Fruit fly (Drosophila melanogaster) whole organism, embryonic: ENCODE results near the gene Mco1.

Source experiments
- ATbp ChIP-seq: fragments of 200-800 bp; sonication (Bioruptor generic); optimal IDR thresholded peaks from 2 replicates; lab custom pipeline; 2017; ENCODE audit warnings: missing biosample characterization, mild to moderate bottlenecking, missing genetic modification characterization, missing genetic modification reagents
- Abd-B ChIP-seq: fragments of 200-800 bp; sonication (Bioruptor generic); optimal IDR thresholded peaks from 2 replicates; lab custom pipeline; 2018; ENCODE audit warnings: missing biosample characterization, mild to moderate bottlenecking, missing genetic modification characterization, moderate library complexity
- CG10274 ChIP-seq: fragments of 200-800 bp; sonication (Bioruptor generic); optimal IDR thresholded peaks from 3 replicates; lab custom pipeline; 2017; ENCODE audit warnings: missing biosample characterization, mild to moderate bottlenecking, missing genetic modification characterization
- CG10565 ChIP-seq: fragments of 200-800 bp; sonication (Bioruptor generic); optimal IDR thresholded peaks from 3 replicates; lab custom pipeline; 2016; ENCODE audit warnings: missing biosample characterization, mild to moderate bottlenecking, missing genetic modification characterization
- CG1602 ChIP-seq: fragments of 200-800 bp; sonication (Bioruptor generic); optimal IDR thresholded peaks from 3 replicates; lab custom pipeline; 2016; ENCODE audit warnings: missing biosample characterization, missing genetic modification characterization
- CG16779 ChIP-seq: fragments of 200-800 bp; sonication (Bioruptor generic); IDR thresholded peaks from 2 replicates; pipeline ENCODE4 v1.3.6; 2022; ENCODE audit warnings: missing biosample characterization, missing genetic modification characterization
- CG17802 ChIP-seq: fragments of 200-800 bp; sonication (Bioruptor generic); optimal IDR thresholded peaks from 2 replicates; lab custom pipeline; 2018; ENCODE audit warnings: missing biosample characterization, mild to moderate bottlenecking, missing genetic modification characterization, moderate library complexity
- CG2129 ChIP-seq: fragments of 200-800 bp; sonication (Bioruptor generic); IDR thresholded peaks from 2 replicates; pipeline ENCODE4 v1.3.6; 2022; ENCODE audit warnings: missing biosample characterization, missing genetic modification characterization; ENCODE audit not compliant: partially characterized antibody
- CG30403 ChIP-seq: fragments of 200-800 bp; sonication (Bioruptor generic); optimal IDR thresholded peaks from 3 replicates; lab custom pipeline; 2016; ENCODE audit warnings: missing biosample characterization, missing genetic modification characterization
- CG32767 ChIP-seq: fragments of 200-800 bp; sonication (Bioruptor generic); IDR thresholded peaks from 2 replicates; pipeline ENCODE4 v1.3.6; 2022; ENCODE audit warnings: missing biosample characterization, missing genetic modification characterization
- CG33557 ChIP-seq: fragments of 200-800 bp; sonication (Bioruptor generic); optimal IDR thresholded peaks from 2 replicates; lab custom pipeline; 2019; ENCODE audit warnings: missing biosample characterization, mild to moderate bottlenecking, missing genetic modification characterization, moderate library complexity
- CG4282 ChIP-seq: fragments of 200-800 bp; sonication (Bioruptor generic); optimal IDR thresholded peaks from 2 replicates; lab custom pipeline; 2016; ENCODE audit warnings: missing biosample characterization, missing genetic modification characterization
- CG4854 ChIP-seq: fragments of 200-800 bp; sonication (Bioruptor generic); optimal IDR thresholded peaks from 2 replicates; lab custom pipeline; 2016; ENCODE audit warnings: missing biosample characterization, missing genetic modification characterization, inconsistent platforms
- CG7357 ChIP-seq: fragments of 200-800 bp; sonication (Bioruptor generic); IDR thresholded peaks from 3 replicates; pipeline ENCODE4 v1.3.6; 2022; ENCODE audit warnings: missing biosample characterization, missing genetic modification characterization
- CG7987 ChIP-seq: fragments of 200-800 bp; sonication (Bioruptor generic); optimal IDR thresholded peaks from 2 replicates; lab custom pipeline; 2018; ENCODE audit warnings: missing biosample characterization, mild to moderate bottlenecking, missing genetic modification characterization, moderate library complexity
- CG8924 ChIP-seq: fragments of 200-800 bp; optimal IDR thresholded peaks from 3 replicates; lab custom pipeline; 2019; ENCODE audit warnings: missing biosample characterization, mild to moderate bottlenecking, missing genetic modification characterization, moderate library complexity
- CG9797 ChIP-seq: fragments of 200-800 bp; sonication (Bioruptor generic); optimal IDR thresholded peaks from 3 replicates; lab custom pipeline; 2018; ENCODE audit warnings: missing biosample characterization, mild to moderate bottlenecking, missing genetic modification characterization
- CG9876 ChIP-seq: fragments of 200-800 bp; sonication (Bioruptor generic); optimal IDR thresholded peaks from 2 replicates; lab custom pipeline; 2016; ENCODE audit warnings: missing biosample characterization, missing genetic modification characterization
- D19B ChIP-seq: fragments of 200-800 bp; sonication (Bioruptor generic); optimal IDR thresholded peaks from 2 replicates; lab custom pipeline; 2017; ENCODE audit warnings: missing biosample characterization, mild to moderate bottlenecking, missing genetic modification characterization
- Dfd ChIP-seq, 2 experiments: fragments of >200 bp; optimal IDR thresholded peaks; 2 replicates each; lab custom pipeline; 2017; ENCODE audit warnings: missing biosample characterization in 2 of 2, missing genetic modification characterization in 2 of 2
- Dll ChIP-seq: fragments of 200-800 bp; sonication (Bioruptor generic); IDR thresholded peaks from 4 replicates; pipeline ENCODE4 v1.3.6; 2022; ENCODE audit warnings: missing biosample characterization, missing genetic modification characterization; ENCODE audit not compliant: partially characterized antibody
- Doc3 ChIP-seq: fragments of 200-800 bp; sonication (Bioruptor generic); IDR thresholded peaks from 3 replicates; pipeline ENCODE4 v1.3.6; 2022; ENCODE audit warnings: missing biosample characterization, missing genetic modification characterization; ENCODE audit not compliant: partially characterized antibody
- E2f1 ChIP-seq: fragments of 200-800 bp; sonication (Bioruptor generic); IDR thresholded peaks from 2 replicates; pipeline ENCODE4 v1.3.6; 2022; ENCODE audit warnings: missing biosample characterization, missing genetic modification characterization
- Fer3 ChIP-seq: fragments of 200-800 bp; sonication (Bioruptor generic); optimal IDR thresholded peaks from 2 replicates; lab custom pipeline; 2018; ENCODE audit warnings: missing biosample characterization, mild to moderate bottlenecking, missing genetic modification characterization, moderate library complexity
- HHEX ChIP-seq: fragments of 200-800 bp; sonication (Bioruptor generic); optimal IDR thresholded peaks from 3 replicates; lab custom pipeline; 2017; ENCODE audit warnings: missing biosample characterization, mild to moderate bottlenecking, missing genetic modification characterization, missing genetic modification reagents
- Hand ChIP-seq: fragments of 200-800 bp; sonication (Bioruptor generic); optimal IDR thresholded peaks from 2 replicates; lab custom pipeline; 2017; ENCODE audit warnings: mild to moderate bottlenecking, missing biosample characterization, missing genetic modification reagents, missing genetic modification characterization
- Lpt ChIP-seq: fragments of >200 bp; optimal IDR thresholded peaks from 2 replicates; lab custom pipeline; 2018; ENCODE audit warnings: missing biosample characterization, missing genetic modification characterization
- Mad ChIP-seq: fragments of 200-800 bp; sonication (Bioruptor generic); optimal IDR thresholded peaks from 2 replicates; lab custom pipeline; 2016; ENCODE audit warnings: missing biosample characterization, missing genetic modification characterization
- Ssrp ChIP-seq: fragments of 200-800 bp; sonication (Bioruptor generic); optimal IDR thresholded peaks from 2 replicates; lab custom pipeline; 2018; ENCODE audit warnings: missing biosample characterization, mild to moderate bottlenecking, missing genetic modification characterization, moderate library complexity
- TFAM ChIP-seq: fragments of 200-800 bp; sonication (Bioruptor generic); optimal IDR thresholded peaks from 2 replicates; lab custom pipeline; 2017; ENCODE audit warnings: missing biosample characterization, missing genetic modification characterization, inconsistent platforms
- ase ChIP-seq: fragments of 200-800 bp; sonication (Bioruptor generic); IDR thresholded peaks from 3 replicates; pipeline ENCODE4 v1.3.6; 2022; ENCODE audit warnings: missing biosample characterization, missing genetic modification characterization
- bsh ChIP-seq, 2 experiments: fragments of 200-800 bp; sonication (Bioruptor generic); optimal IDR thresholded peaks; 2 replicates each; lab custom pipeline; 2017 to 2018; ENCODE audit warnings: mild to moderate bottlenecking in 2 of 2, missing biosample characterization in 2 of 2, missing genetic modification characterization in 2 of 2, moderate library complexity in 1 of 2
- dati ChIP-seq: fragments of 200-800 bp; sonication (Bioruptor generic); IDR thresholded peaks from 2 replicates; pipeline ENCODE4 v1.3.6; 2022; ENCODE audit warnings: missing biosample characterization, missing genetic modification characterization
- disco-r ChIP-seq: fragments of 200-800 bp; sonication (Bioruptor generic); optimal IDR thresholded peaks from 2 replicates; lab custom pipeline; 2016; ENCODE audit warnings: missing biosample characterization, missing genetic modification characterization
- esg ChIP-seq: fragments of 200-800 bp; sonication (Bioruptor generic); conservative IDR thresholded peaks from 2 replicates; pipeline ENCODE4 v1.3.6; 2022; ENCODE audit warnings: missing biosample characterization, missing genetic modification characterization
- fd64A ChIP-seq: fragments of 200-800 bp; sonication (Bioruptor generic); optimal IDR thresholded peaks from 3 replicates; lab custom pipeline; 2018; ENCODE audit warnings: missing biosample characterization, mild to moderate bottlenecking, missing genetic modification characterization
- fd96Cb ChIP-seq: fragments of 200-800 bp; sonication (Bioruptor generic); optimal IDR thresholded peaks from 2 replicates; lab custom pipeline; 2018; ENCODE audit warnings: missing biosample characterization, mild to moderate bottlenecking, missing genetic modification characterization, moderate library complexity
- gce ChIP-seq: fragments of 200-800 bp; sonication (Bioruptor generic); IDR thresholded peaks from 3 replicates; pipeline ENCODE4 v1.3.6; 2022; ENCODE audit warnings: missing biosample characterization, missing genetic modification characterization
- grn ChIP-seq: fragments of 200-800 bp; sonication (Bioruptor generic); optimal IDR thresholded peaks from 3 replicates; lab custom pipeline; 2017; ENCODE audit warnings: missing biosample characterization, missing genetic modification characterization
- jing ChIP-seq: fragments of 200-800 bp; sonication (Bioruptor generic); optimal IDR thresholded peaks from 2 replicates; lab custom pipeline; 2018; ENCODE audit warnings: missing biosample characterization, mild to moderate bottlenecking, missing genetic modification characterization
- kay ChIP-seq: fragments of 200-800 bp; sonication (Bioruptor generic); optimal IDR thresholded peaks from 2 replicates; lab custom pipeline; 2016; ENCODE audit warnings: missing biosample characterization, missing genetic modification characterization
- nerfin-2 ChIP-seq: fragments of 200-800 bp; sonication (Bioruptor generic); IDR thresholded peaks from 2 replicates; pipeline ENCODE4 v1.3.6; 2022; ENCODE audit warnings: missing biosample characterization, missing genetic modification characterization; ENCODE audit not compliant: partially characterized antibody
- nmo ChIP-seq: fragments of 200-800 bp; sonication (Bioruptor generic); optimal IDR thresholded peaks from 2 replicates; lab custom pipeline; 2018; ENCODE audit warnings: missing biosample characterization, mild to moderate bottlenecking, missing genetic modification characterization, moderate library complexity
- onecut ChIP-seq: fragments of 200-800 bp; sonication (Bioruptor generic); IDR thresholded peaks from 2 replicates; pipeline ENCODE4 v1.3.6; 2022; ENCODE audit warnings: missing biosample characterization, missing genetic modification characterization
- pros ChIP-seq: fragments of 200-800 bp; sonication (Bioruptor generic); optimal IDR thresholded peaks from 3 replicates; lab custom pipeline; 2019; ENCODE audit warnings: missing biosample characterization, mild to moderate bottlenecking, missing genetic modification characterization, moderate library complexity
- pum ChIP-seq: fragments of 200-800 bp; sonication (Bioruptor generic); optimal IDR thresholded peaks from 2 replicates; lab custom pipeline; 2016; ENCODE audit warnings: missing biosample characterization, missing genetic modification characterization
- seq ChIP-seq: fragments of 200-800 bp; sonication (Bioruptor generic); IDR thresholded peaks from 2 replicates; pipeline ENCODE4 v1.3.6; 2022; ENCODE audit warnings: missing biosample characterization, missing genetic modification characterization
- sima ChIP-seq: fragments of 200-800 bp; sonication (Bioruptor generic); optimal IDR thresholded peaks from 2 replicates; lab custom pipeline; 2016; ENCODE audit warnings: missing biosample characterization, missing genetic modification characterization
- stc ChIP-seq: fragments of 200-800 bp; sonication (Bioruptor generic); IDR thresholded peaks from 2 replicates; pipeline ENCODE4 v1.3.6; 2022; ENCODE audit warnings: missing biosample characterization, missing genetic modification characterization
- tio ChIP-seq: fragments of 200-800 bp; sonication (Bioruptor generic); optimal IDR thresholded peaks from 2 replicates; lab custom pipeline; 2017; ENCODE audit warnings: missing biosample characterization, missing genetic modification characterization, inconsistent platforms
- trem ChIP-seq: fragments of 200-800 bp; optimal IDR thresholded peaks from 3 replicates; lab custom pipeline; 2019; ENCODE audit warnings: missing biosample characterization, mild to moderate bottlenecking, missing genetic modification characterization, moderate library complexity
- twi ChIP-seq: fragments of 200-800 bp; optimal IDR thresholded peaks from 2 replicates; lab custom pipeline; 2019; ENCODE audit warnings: missing biosample characterization, mild to moderate bottlenecking, missing genetic modification characterization, moderate library complexity

Gene Mco1

DNA sequence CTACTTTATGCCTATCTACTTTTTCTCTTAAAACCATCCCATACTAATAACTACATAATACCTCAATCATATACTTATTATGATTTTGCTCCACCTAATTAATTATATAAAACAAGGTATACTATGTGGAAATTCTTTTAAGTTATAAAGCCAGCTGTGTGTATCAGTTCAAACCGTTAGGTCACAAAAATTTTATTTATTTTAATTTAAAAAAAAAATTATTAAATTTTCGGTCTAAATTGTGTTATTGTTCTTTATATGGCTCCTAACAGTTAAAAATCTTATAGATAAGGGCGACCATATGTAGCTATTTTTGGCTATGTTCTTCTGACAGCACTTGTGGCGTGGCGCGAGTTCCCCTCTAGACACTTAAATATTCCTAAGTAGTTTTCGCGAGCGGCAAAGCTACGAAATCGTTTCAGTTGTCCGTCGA lies 29.1 kb upstream of the Mco1 start, which contains the start of gene Aldh (continued):
- TF ChIP-seq CG4282 (GFP tag; lab: Kevin White, UChicago) = no peak
- TF ChIP-seq Abd-B (GFP tag; lab: Kevin White, UChicago) = no peak
- TF ChIP-seq CG10274 = no peak
- no peak for TF ChIP-seq seq
- TF ChIP-seq Dll (GFP tag; lab: Robert Waterston, UW) = no peak
- peak; percentile 19 for TF ChIP-seq nmo (GFP tag; lab: Kevin White, UChicago)
- TF ChIP-seq TFAM (GFP tag; lab: Kevin White, UChicago) = no peak
- TF ChIP-seq CG10565 (GFP tag; lab: Kevin White, UChicago) = no peak
- TF ChIP-seq HHEX = peak; percentile 18
- no peak for TF ChIP-seq kay
- no peak for TF ChIP-seq sima (GFP tag; lab: Kevin White, UChicago)
- no peak for TF ChIP-seq E2f1 (GFP tag; lab: Robert Waterston, UW)
- TF ChIP-seq Hand (GFP tag; lab: Kevin White, UChicago) = peak; percentile 24
- no peak for TF ChIP-seq CG9876 (GFP tag; lab: Kevin White, UChicago)
- no peak for TF ChIP-seq Mad (GFP tag; lab: Kevin White, UChicago)
- TF ChIP-seq CG4854 (GFP tag; lab: Kevin White, UChicago) = no peak
- TF ChIP-seq CG30403 = peak; percentile 17
- no peak for TF ChIP-seq CG8924
- no peak for TF ChIP-seq ase (GFP tag; lab: Robert Waterston, UW)
- TF ChIP-seq D19B = peak; percentile 43
- TF ChIP-seq stc = no peak
- no peak for TF ChIP-seq jing (GFP tag; lab: Kevin White, UChicago)
- TF ChIP-seq pros (GFP tag; lab: Kevin White, UChicago) = no peak
- TF ChIP-seq CG16779 = no peak
- no peak for TF ChIP-seq gce (GFP tag; lab: Robert Waterston, UW)
- TF ChIP-seq CG9797 = no peak
- TF ChIP-seq CG7987 = no peak
- no peak for TF ChIP-seq grn (GFP tag; lab: Kevin White, UChicago)
- no peak for TF ChIP-seq nerfin-2 (GFP tag; lab: Robert Waterston, UW)
- no peak for TF ChIP-seq bsh (GFP tag; optimal IDR thresholded peaks at IDR 0.05; lab: Kevin White, UChicago)
- TF ChIP-seq Doc3 (GFP tag; lab: Robert Waterston, UW) = no peak
- TF ChIP-seq CG17802 (tag; lab: Kevin White, UChicago) = no peak
- TF ChIP-seq trem (tag; lab: Kevin White, UChicago) = no peak
- TF ChIP-seq CG32767 (GFP tag; lab: Robert Waterston, UW) = no peak
- TF ChIP-seq fd96Cb (tag; lab: Kevin White, UChicago) = no peak
- no peak for TF ChIP-seq Ssrp (tag; lab: Kevin White, UChicago)
- TF ChIP-seq pum (GFP tag; lab: Kevin White, UChicago) = no peak
- TF ChIP-seq tio (GFP tag; lab: Kevin White, UChicago) = peak; percentile 7
- no peak for TF ChIP-seq Lpt (GFP tag; lab: Kevin White, UChicago)
- no peak for TF ChIP-seq twi (tag; lab: Kevin White, UChicago)
- TF ChIP-seq dati (GFP tag; lab: Robert Waterston, UW) = no peak
- TF ChIP-seq Dfd (GFP tag; optimal IDR thresholded peaks at IDR 0.05; lab: Kevin White, UChicago) = no peak
- no peak for TF ChIP-seq CG7357 (GFP tag; lab: Robert Waterston, UW)
- no peak for TF ChIP-seq ATbp
- peak; percentile 11 for TF ChIP-seq CG1602 (GFP tag; lab: Kevin White, UChicago)
- TF ChIP-seq CG2129 = no peak
- no peak for TF ChIP-seq esg (GFP tag; lab: Robert Waterston, UW)
- peak; percentile 10 for TF ChIP-seq Fer3 (tag; lab: Kevin White, UChicago)
- TF ChIP-seq fd64A (GFP tag; lab: Kevin White, UChicago) = no peak
- TF ChIP-seq onecut (GFP tag; lab: Robert Waterston, UW) = no peak
- TF ChIP-seq CG33557 (GFP tag; lab: Kevin White, UChicago) = no peak
- no peak for TF ChIP-seq disco-r (GFP tag; lab: Kevin White, UChicago)
